Fruit fly (Drosophila melanogaster): ENCODE data around the gene CG32444.

CG32444 gene

DNA sequence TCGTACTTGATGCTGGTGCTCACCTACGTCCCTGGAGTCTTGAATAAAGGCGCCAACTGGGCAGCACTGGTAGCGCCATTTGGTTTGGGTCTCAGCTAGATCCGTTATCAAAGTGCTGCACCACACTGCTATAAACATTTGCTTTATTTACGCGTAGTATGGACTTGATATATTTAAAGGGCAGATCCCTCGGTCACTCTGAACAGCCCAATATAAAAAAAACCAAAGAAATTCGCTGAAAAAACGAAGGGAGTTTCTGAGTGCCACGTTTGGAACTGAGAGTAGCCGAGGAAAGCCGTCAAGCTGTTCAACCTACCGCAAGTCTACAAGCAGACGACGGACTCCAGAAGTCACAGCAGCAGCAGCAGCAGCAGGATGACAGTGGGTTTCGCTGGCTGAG lies 4.1 kb downstream of the CG32444 start, which contains the start of gene Atox1:
Gene Atox1, plus strand, starts transcription at position 181 of the 400 bp plus-strand sequence.
- TF ChIP-seq otp (GFP tag; IDR thresholded peaks at IDR 0.05) (no peak), CG34376 (GFP tag; optimal IDR thresholded peaks at IDR 0.05) (peak; percentile 27), Aef1 (GFP tag; IDR thresholded peaks at IDR 0.05) (no peak), CG12659 (GFP tag; optimal IDR thresholded peaks at IDR 0.05) (peak; percentile 65), ssp (GFP tag; IDR thresholded peaks at IDR 0.05) (no peak), Eip74EF (GFP tag; optimal IDR thresholded peaks at IDR 0.05) (no peak), CG9817 (tag; optimal IDR thresholded peaks at IDR 0.05) (peak; percentile 63), CG12155 (GFP tag; optimal IDR thresholded peaks at IDR 0.05) (peak; percentile 12), psq (GFP tag; optimal IDR thresholded peaks at IDR 0.05) (no peak), CG30020 (tag; optimal IDR thresholded peaks at IDR 0.05) (peak; percentile 11), her (GFP tag; optimal IDR thresholded peaks at IDR 0.05) (peak; percentile 30), CG18764 (GFP tag; optimal IDR thresholded peaks at IDR 0.05) (no peak), D (optimal IDR thresholded peaks at IDR 0.05) (no peak), D (GFP tag; optimal IDR thresholded peaks at IDR 0.05) (no peak), CG30431 (GFP tag; optimal IDR thresholded peaks at IDR 0.05) (no peak), CG7372 (GFP tag; IDR thresholded peaks at IDR 0.05) (no peak), CG10462 (GFP tag; optimal IDR thresholded peaks at IDR 0.05) (no peak), gro (GFP tag; optimal IDR thresholded peaks at IDR 0.05) (peak; percentile 6), CG13894 (tag; optimal IDR thresholded peaks at IDR 0.05) (peak; percentile 79), Dref (GFP tag; IDR thresholded peaks at IDR 0.05) (peak; percentile 42), az2 (GFP tag; optimal IDR thresholded peaks at IDR 0.05) (no peak), CG4730 (GFP tag; IDR thresholded peaks at IDR 0.05) (no peak), crc (GFP tag; optimal IDR thresholded peaks at IDR 0.05) (no peak), Ssrp (tag; optimal IDR thresholded peaks at IDR 0.05) (no peak), Fer3 (tag; optimal IDR thresholded peaks at IDR 0.05) (peak; percentile 21), Sox102F (GFP tag; optimal IDR thresholded peaks at IDR 0.05) (no peak), Pdp1 (GFP tag; optimal IDR thresholded peaks at IDR 0.05) (peak; percentile 10 to 53), Dek (tag; optimal IDR thresholded peaks at IDR 0.05) (peak; percentile 52), CG32532 (GFP tag; IDR thresholded peaks at IDR 0.05) (no peak), CG2712 (tag; optimal IDR thresholded peaks at IDR 0.05) (peak; percentile 42), Antp (GFP tag; optimal IDR thresholded peaks at IDR 0.05) (peak; percentile 19), repo (GFP tag; optimal IDR thresholded peaks at IDR 0.05) (peak; percentile 5), kay (GFP tag; optimal IDR thresholded peaks at IDR 0.05) (no peak), CG11398 (GFP tag; optimal IDR thresholded peaks at IDR 0.05) (no peak), nom (GFP tag; optimal IDR thresholded peaks at IDR 0.05) (peak; percentile 53), cg (GFP tag; optimal IDR thresholded peaks at IDR 0.05) (no peak), CG1233 (GFP tag; optimal IDR thresholded peaks at IDR 0.05) (peak; percentile 42), ind (GFP tag; optimal IDR thresholded peaks at IDR 0.05) (no peak), Dp (GFP tag; optimal IDR thresholded peaks at IDR 0.05) (peak; percentile 99), Dip2 (GFP tag; IDR thresholded peaks at IDR 0.05) (no peak), insv (GFP tag; optimal IDR thresholded peaks at IDR 0.05) (peak in 1 of 2 experiments; percentile 52), Doc3 (GFP tag; IDR thresholded peaks at IDR 0.05; ENCODE audit: partially characterized antibody) (no peak), CG16779 (GFP tag; IDR thresholded peaks at IDR 0.05) (no peak), ERR (GFP tag; optimal IDR thresholded peaks at IDR 0.05) (peak; percentile 46), Hmr (GFP tag; optimal IDR thresholded peaks at IDR 0.05) (peak; percentile 89), CG17912 (GFP tag; optimal IDR thresholded peaks at IDR 0.05) (peak; percentile 72), CG17829 (tag; optimal IDR thresholded peaks at IDR 0.05) (peak; percentile 27), Six4 (GFP tag; optimal IDR thresholded peaks at IDR 0.05) (no peak), CG17802 (tag; optimal IDR thresholded peaks at IDR 0.05) (no peak), Lpt (GFP tag; optimal IDR thresholded peaks at IDR 0.05) (no peak), onecut (GFP tag; IDR thresholded peaks at IDR 0.05) (peak; percentile 27; the same call in 1 of the 2 replicates), fru (optimal IDR thresholded peaks at IDR 0.05) (no peak)
